Worm (Caenorhabditis elegans) whole organism, midembryonic: ENCODE measurements around the gene dct-14.

ENCODE experiments used
- T22C8.4 ChIP-seq: fragments of 200-800 bp; sonication (Bioruptor generic); IDR thresholded peaks from 2 replicates; pipeline ENCODE4 v1.3.6; 2022; ENCODE audit warnings: missing genetic modification characterization, missing compliant biosample characterization
- cog-1 ChIP-seq: sonication (generic microtip); optimal IDR thresholded peaks from 2 replicates; lab custom pipeline; 2016; ENCODE audit warnings: missing genetic modification characterization, missing compliant biosample characterization
- flt-1 ChIP-seq: fragments of 200-800 bp; sonication (Bioruptor generic); IDR thresholded peaks from 2 replicates; pipeline ENCODE4 v1.3.6; 2022; ENCODE audit warnings: missing genetic modification characterization, missing compliant biosample characterization
- klf-2 ChIP-seq: fragments of 200-800 bp; sonication (Bioruptor generic); conservative IDR thresholded peaks from 2 replicates; pipeline ENCODE4 v1.3.6; 2022; ENCODE audit warnings: missing genetic modification reagents, missing genetic modification characterization, missing compliant biosample characterization
- med-1 ChIP-seq: sonication (generic microtip); optimal IDR thresholded peaks from 2 replicates; lab custom pipeline; 2017; ENCODE audit warnings: missing genetic modification characterization, mild to moderate bottlenecking, missing compliant biosample characterization, antibody characterized with exemption, missing genetic modification reagents; ENCODE audit not compliant: insufficient read depth
- ref-1 ChIP-seq: fragments of 200-800 bp; sonication (Bioruptor generic); conservative IDR thresholded peaks from 2 replicates; pipeline ENCODE4 v1.3.6; 2022; ENCODE audit warnings: missing genetic modification reagents, missing genetic modification characterization, missing compliant biosample characterization
- tab-1 ChIP-seq: fragments of 200-800 bp; sonication (Bioruptor generic); IDR thresholded peaks from 2 replicates; pipeline ENCODE4 v1.3.6; 2022; ENCODE audit warnings: missing genetic modification characterization, missing compliant biosample characterization
- ztf-23 ChIP-seq: fragments of 200-800 bp; sonication (Bioruptor generic); IDR thresholded peaks from 2 replicates; pipeline ENCODE4 v1.3.6; 2022; ENCODE audit warnings: missing genetic modification reagents, missing genetic modification characterization, missing compliant biosample characterization
- ztf-29 ChIP-seq: fragments of 200-800 bp; sonication (Bioruptor generic); IDR thresholded peaks from 2 replicates; pipeline ENCODE4 v1.3.6; 2022; ENCODE audit warnings: missing genetic modification reagents, missing genetic modification characterization, missing compliant biosample characterization

Gene dct-14

ce11 chrV:20500405-20500804 is at the start of gene dct-14:
dct-14 (minus strand) TSS chrV:20500505.
- TF ChIP-seq tab-1 (no peak), flt-1 (GFP tag; lab: Robert Waterston, UW) (no peak), T22C8.4 (GFP tag; lab: Robert Waterston, UW) (no peak), ref-1 (no peak), cog-1 (tag; lab: Kevin White, UChicago) (no peak), ztf-23 (no peak)

ce11 chrV:20547048-20547447 is 46.7 kb upstream of the dct-14 start, which contains the start of gene Y38H6C.18:
Y38H6C.18 (minus strand) TSS chrV:20547148.
- TF ChIP-seq ztf-29 (GFP tag; lab: Robert Waterston, UW) (no peak), med-1 (no peak), flt-1 (GFP tag; lab: Robert Waterston, UW) (no peak), ztf-23 (no peak), ref-1 (no peak), cog-1 (tag; lab: Kevin White, UChicago) (no peak), klf-2 (GFP tag; lab: Robert Waterston, UW) (no peak), T22C8.4 (GFP tag; lab: Robert Waterston, UW) (no peak), tab-1 (no peak)

- TF ChIP-seq tab-1 (no peak), ref-1 (no peak), cog-1 (tag; lab: Kevin White, UChicago) (no peak), flt-1 (GFP tag; lab: Robert Waterston, UW) (no peak), klf-2 (GFP tag; lab: Robert Waterston, UW) (no peak), ztf-23 (no peak), med-1 (no peak), T22C8.4 (GFP tag; lab: Robert Waterston, UW) (no peak), ztf-29 (GFP tag; lab: Robert Waterston, UW) (no peak)
These were observed 45.4 kb upstream of the dct-14 start for ce11 chrV:20545742-20546141.

ce11 chrV:20544610-20545009 is 44.3 kb upstream of the dct-14 start:
- TF ChIP-seq klf-2 (GFP tag; lab: Robert Waterston, UW), result no peak
- no peak for TF ChIP-seq med-1
- no peak for TF ChIP-seq flt-1 (GFP tag; lab: Robert Waterston, UW)
- no peak for TF ChIP-seq cog-1 (tag; lab: Kevin White, UChicago)
- no peak for TF ChIP-seq tab-1
- no peak for TF ChIP-seq ztf-29 (GFP tag; lab: Robert Waterston, UW)
- no peak for TF ChIP-seq T22C8.4 (GFP tag; lab: Robert Waterston, UW)
- TF ChIP-seq ztf-23, result no peak
- TF ChIP-seq ref-1, result no peak

ce11 chrV:20544092-20544491 is 43.8 kb upstream of the dct-14 start, which contains the start of gene slc-36.3:
slc-36.3 (minus strand) TSS chrV:20544192.
- TF ChIP-seq cog-1 (tag; lab: Kevin White, UChicago), result no peak
- no peak for TF ChIP-seq ztf-23
- no peak for TF ChIP-seq ztf-29 (GFP tag; lab: Robert Waterston, UW)
- no peak for TF ChIP-seq T22C8.4 (GFP tag; lab: Robert Waterston, UW)
- no peak for TF ChIP-seq tab-1
- TF ChIP-seq klf-2 (GFP tag; lab: Robert Waterston, UW), result no peak
- no peak for TF ChIP-seq ref-1
- no peak for TF ChIP-seq flt-1 (GFP tag; lab: Robert Waterston, UW)
- TF ChIP-seq med-1, result no peak

ce11 chrV:20539055-20539454 is 38.8 kb upstream of the dct-14 start, which contains the start of gene Y38H6C.16:
Y38H6C.16 (minus strand) TSS chrV:20539347.
- TF ChIP-seq klf-2 (GFP tag; lab: Robert Waterston, UW) (no peak), T22C8.4 (GFP tag; lab: Robert Waterston, UW) (no peak)

- TF ChIP-seq klf-2 (GFP tag; lab: Robert Waterston, UW) (no peak), flt-1 (GFP tag; lab: Robert Waterston, UW) (no peak), med-1 (no peak), tab-1 (no peak), ztf-29 (GFP tag; lab: Robert Waterston, UW) (no peak), ztf-23 (no peak), ref-1 (no peak), T22C8.4 (GFP tag; lab: Robert Waterston, UW) (no peak), cog-1 (tag; lab: Kevin White, UChicago) (no peak)
These were observed 35.9 kb upstream of the dct-14 start, which contains the start of gene Y38H6C.15 for ce11 chrV:20536208-20536607. Y38H6C.15 (minus strand) TSS chrV:20536308.

- TF ChIP-seq ztf-23, result no peak
- TF ChIP-seq med-1, result no peak
- no peak for TF ChIP-seq klf-2 (GFP tag; lab: Robert Waterston, UW)
- no peak for TF ChIP-seq tab-1
- no peak for TF ChIP-seq ref-1
- TF ChIP-seq T22C8.4 (GFP tag; lab: Robert Waterston, UW), result no peak
- TF ChIP-seq flt-1 (GFP tag; lab: Robert Waterston, UW), result no peak
- TF ChIP-seq ztf-29 (GFP tag; lab: Robert Waterston, UW), result no peak
- no peak for TF ChIP-seq cog-1 (tag; lab: Kevin White, UChicago)
These were observed 33.8 kb upstream of the dct-14 start, which contains the start of gene famh-161 for ce11 chrV:20534072-20534471. famh-161 (minus strand) TSS chrV:20534172.

ce11 chrV:20527493-20527892 is 27.2 kb upstream of the dct-14 start, which contains the start of gene Y38H6C.13:
Y38H6C.13 (plus strand) TSS chrV:20527793.
- TF ChIP-seq ztf-23, result no peak
- TF ChIP-seq klf-2 (GFP tag; lab: Robert Waterston, UW), result no peak
- no peak for TF ChIP-seq cog-1 (tag; lab: Kevin White, UChicago)
- no peak for TF ChIP-seq ref-1
- no peak for TF ChIP-seq T22C8.4 (GFP tag; lab: Robert Waterston, UW)
- TF ChIP-seq ztf-29 (GFP tag; lab: Robert Waterston, UW), result no peak
- no peak for TF ChIP-seq flt-1 (GFP tag; lab: Robert Waterston, UW)
- TF ChIP-seq tab-1, result no peak
- no peak for TF ChIP-seq med-1

ce11 chrV:20525816-20526459 is 25.6 kb upstream of the dct-14 start, which contains the start of the genes srh-166 and Y38H6C.24:
srh-166 (minus strand) TSS chrV:20525866.
Y38H6C.24 (plus strand) TSS chrV:20526435.
- TF ChIP-seq ref-1, result no peak
- TF ChIP-seq ztf-23, result no peak
- TF ChIP-seq cog-1 (tag; lab: Kevin White, UChicago), result no peak
- TF ChIP-seq ztf-29 (GFP tag; lab: Robert Waterston, UW), result no peak
- TF ChIP-seq T22C8.4 (GFP tag; lab: Robert Waterston, UW), result no peak
- no peak for TF ChIP-seq tab-1
- no peak for TF ChIP-seq flt-1 (GFP tag; lab: Robert Waterston, UW)
- no peak for TF ChIP-seq klf-2 (GFP tag; lab: Robert Waterston, UW)
